Worm (Caenorhabditis elegans) whole organism, late embryonic: ENCODE data around the gene T28C12.6.
A peak's percentile ranks its signal among the peaks of the same experiment; 100 is the strongest.

Experiments used
- C08G9.2 ChIP-seq: sonication (generic microtip); optimal IDR thresholded peaks from 2 replicates; lab custom pipeline; 2016; ENCODE audit warnings: mild to moderate bottlenecking, missing genetic modification characterization, moderate library complexity, missing compliant biosample characterization
- C38D4.7 ChIP-seq: fragments of 200-800 bp; sonication (Bioruptor generic); optimal IDR thresholded peaks from 2 replicates; lab custom pipeline; 2018; ENCODE audit warnings: mild to moderate bottlenecking, missing genetic modification characterization, moderate library complexity, missing compliant biosample characterization
- ceh-19 ChIP-seq: fragments of 200-800 bp; sonication (Bioruptor generic); optimal IDR thresholded peaks from 2 replicates; lab custom pipeline; 2018; ENCODE audit warnings: mild to moderate bottlenecking, missing genetic modification characterization, missing compliant biosample characterization
- ceh-2 ChIP-seq: sonication (generic microtip); optimal IDR thresholded peaks from 2 replicates; lab custom pipeline; 2016; ENCODE audit warnings: missing genotype, missing genetic modification characterization, missing compliant biosample characterization
- ceh-22 ChIP-seq: sonication (generic microtip); optimal IDR thresholded peaks from 2 replicates; lab custom pipeline; 2017; ENCODE audit warnings: missing biosample characterization, missing genetic modification characterization
- ceh-9 ChIP-seq: sonication (generic microtip); optimal IDR thresholded peaks from 2 replicates; lab custom pipeline; 2016; ENCODE audit warnings: mild to moderate bottlenecking, missing genetic modification characterization, inconsistent platforms, missing compliant biosample characterization
- dmd-4 ChIP-seq: sonication (generic microtip); optimal IDR thresholded peaks from 2 replicates; lab custom pipeline; 2016; ENCODE audit warnings: borderline replicate concordance, missing genetic modification characterization, missing compliant biosample characterization
- elt-2 ChIP-seq: sonication (generic microtip); optimal IDR thresholded peaks from 2 replicates; lab custom pipeline; 2016; ENCODE audit warnings: missing genetic modification reagents, missing genetic modification characterization, missing compliant biosample characterization
- fkh-10 ChIP-seq: fragments of 150-350 bp; optimal IDR thresholded peaks from 2 replicates; lab custom pipeline; 2014; ENCODE audit warnings: missing biosample characterization, missing genetic modification reagents, missing genetic modification characterization
- hlh-30 ChIP-seq: sonication (generic microtip); optimal IDR thresholded peaks from 2 replicates; lab custom pipeline; 2017; ENCODE audit warnings: antibody characterized with exemption, missing genetic modification characterization, missing compliant biosample characterization; ENCODE audit not compliant: insufficient read depth
- hlh-6 ChIP-seq: sonication (generic microtip); optimal IDR thresholded peaks from 2 replicates; lab custom pipeline; 2016; ENCODE audit warnings: missing genotype, missing genetic modification characterization, missing compliant biosample characterization
- nhr-11 ChIP-seq: fragments of 150-350 bp; optimal IDR thresholded peaks from 2 replicates; lab custom pipeline; 2014; ENCODE audit warnings: missing biosample characterization, missing genetic modification characterization
- pha-4 ChIP-seq: fragments of 150-350 bp; optimal IDR thresholded peaks from 2 replicates; lab custom pipeline; 2018; ENCODE audit warnings: missing biosample characterization, missing genetic modification reagents, missing genetic modification characterization

DNA sequence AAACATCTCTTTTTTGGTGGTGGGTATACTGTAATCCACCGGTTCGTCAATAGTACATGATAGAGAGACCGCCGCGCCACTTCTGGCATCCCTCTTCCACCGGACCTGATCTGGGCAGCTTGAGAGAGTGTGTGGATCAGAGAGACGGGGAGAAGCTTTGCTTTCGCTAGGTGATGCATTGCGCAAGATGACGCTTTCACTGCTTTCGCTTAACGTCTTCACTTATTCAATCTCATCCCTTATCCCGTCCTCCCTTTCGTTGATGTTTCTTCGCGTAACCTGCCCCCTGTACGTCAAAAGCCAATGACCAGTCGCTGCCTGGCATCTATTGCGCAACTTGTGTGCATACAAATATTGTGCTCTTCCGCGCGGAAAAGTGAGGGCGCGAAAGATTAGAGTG lies 18.3 kb upstream of the T28C12.6 start:
- no peak for TF ChIP-seq fkh-10 (GFP tag; lab: Kevin White, UChicago)
- TF ChIP-seq ceh-2 (tag; lab: Kevin White, UChicago) = no peak
- no peak for TF ChIP-seq elt-2 (tag; lab: Kevin White, UChicago)
- TF ChIP-seq hlh-30 = no peak
- TF ChIP-seq ceh-19 (GFP tag; lab: Kevin White, UChicago) = no peak
- TF ChIP-seq nhr-11 (tag; lab: Kevin White, UChicago) = no peak
- no peak for TF ChIP-seq pha-4
- no peak for TF ChIP-seq C38D4.7 (GFP tag; lab: Kevin White, UChicago)
- TF ChIP-seq hlh-6 = no peak
- TF ChIP-seq dmd-4 (tag; lab: Kevin White, UChicago) = peak; percentile 4
- TF ChIP-seq C08G9.2 (tag; lab: Kevin White, UChicago) = no peak
- TF ChIP-seq ceh-9 = no peak
- TF ChIP-seq ceh-22 (tag; lab: Kevin White, UChicago) = no peak
